Fruit fly (Drosophila melanogaster): ENCODE results near the gene Phf5a.

- TF ChIP-seq Sin3A (optimal IDR thresholded peaks at IDR 0.05), result no peak
- no peak for TF ChIP-seq psq (optimal IDR thresholded peaks at IDR 0.05)
- TF ChIP-seq h (optimal IDR thresholded peaks at IDR 0.05), result no peak
- no peak for TF ChIP-seq insv (optimal IDR thresholded peaks at IDR 0.05)
- TF ChIP-seq Myc (optimal IDR thresholded peaks at IDR 0.05), result no peak
- no peak for TF ChIP-seq ttk (optimal IDR thresholded peaks at IDR 0.05)
Measured at dm6 chr2L:6476753-6477152, 13.9 kb downstream of the Phf5a start, which contains the start of gene CG9536.

Data from Kc167 (cell line).